Fruit fly (Drosophila melanogaster): ENCODE data around the gene Tim17b1.

Tim17b1 gene

dm6 chr3R:5283360-5283963 is 16.5 kb upstream of the Tim17b1 start (continued):
- TF ChIP-seq Met (GFP tag; optimal IDR thresholded peaks at IDR 0.05) (peak; percentile 90), CG8119 (GFP tag; IDR thresholded peaks at IDR 0.05) (peak; percentile 91), dsx (GFP tag; optimal IDR thresholded peaks at IDR 0.05; ENCODE audit: poor library complexity, severe bottlenecking) (peak; percentile 68), Lpt (GFP tag; optimal IDR thresholded peaks at IDR 0.05) (peak; percentile 86), eg (GFP tag; IDR thresholded peaks at IDR 0.05) (peak; percentile 83), CG10631 (GFP tag; optimal IDR thresholded peaks at IDR 0.05) (peak; percentile 89), lz (GFP tag; optimal IDR thresholded peaks at IDR 0.05) (peak; percentile 89), CG9139 (GFP tag; optimal IDR thresholded peaks at IDR 0.05) (peak; percentile 58), achi (GFP tag; optimal IDR thresholded peaks at IDR 0.05) (peak; percentile 88), fd85E (GFP tag; optimal IDR thresholded peaks at IDR 0.05) (peak; percentile 33), CG11902 (GFP tag; optimal IDR thresholded peaks at IDR 0.05) (peak; percentile 70), CG6808 (GFP tag; optimal IDR thresholded peaks at IDR 0.05) (peak; percentile 82), CG11294 (GFP tag; IDR thresholded peaks at IDR 0.05) (peak; percentile 76), spab (GFP tag; optimal IDR thresholded peaks at IDR 0.05) (peak; percentile 81)

- TF ChIP-seq CG32006 (GFP tag; optimal IDR thresholded peaks at IDR 0.05) (no peak), CG34406 (GFP tag; optimal IDR thresholded peaks at IDR 0.05) (no peak), Blimp-1 (GFP tag; optimal IDR thresholded peaks at IDR 0.05) (no peak), CG4318 (GFP tag; optimal IDR thresholded peaks at IDR 0.05) (no peak)
Measured at dm6 chr3R:5285937-5286336, 14.0 kb upstream of the Tim17b1 start.

- TF ChIP-seq Lpt (GFP tag; optimal IDR thresholded peaks at IDR 0.05) (peak; percentile 38), Hr38 (GFP tag; optimal IDR thresholded peaks at IDR 0.05) (no peak), Sox102F (GFP tag; optimal IDR thresholded peaks at IDR 0.05) (no peak), CG8119 (GFP tag; IDR thresholded peaks at IDR 0.05) (0 out of 3 replicates have a peak, but pooled peaks have one; percentile 25), topi (GFP tag; optimal IDR thresholded peaks at IDR 0.05) (no peak), achi (GFP tag; optimal IDR thresholded peaks at IDR 0.05) (no peak), CG6854 (GFP tag; optimal IDR thresholded peaks at IDR 0.05) (no peak), spab (GFP tag; optimal IDR thresholded peaks at IDR 0.05) (no peak), Smox (GFP tag; optimal IDR thresholded peaks at IDR 0.05) (no peak), svp (GFP tag) (peak; percentile 86), salr (GFP tag; optimal IDR thresholded peaks at IDR 0.05) (no peak), CG10669 (GFP tag; optimal IDR thresholded peaks at IDR 0.05) (no peak), Ets96B (tag; optimal IDR thresholded peaks at IDR 0.05) (no peak)
Measured at dm6 chr3R:5286918-5287636, 12.9 kb upstream of the Tim17b1 start.

- no peak for TF ChIP-seq CG9139 (GFP tag; optimal IDR thresholded peaks at IDR 0.05)
- TF ChIP-seq svp (GFP tag), result peak; percentile 63
Measured at dm6 chr3R:5287965-5288364, 12.0 kb upstream of the Tim17b1 start.

DNA sequence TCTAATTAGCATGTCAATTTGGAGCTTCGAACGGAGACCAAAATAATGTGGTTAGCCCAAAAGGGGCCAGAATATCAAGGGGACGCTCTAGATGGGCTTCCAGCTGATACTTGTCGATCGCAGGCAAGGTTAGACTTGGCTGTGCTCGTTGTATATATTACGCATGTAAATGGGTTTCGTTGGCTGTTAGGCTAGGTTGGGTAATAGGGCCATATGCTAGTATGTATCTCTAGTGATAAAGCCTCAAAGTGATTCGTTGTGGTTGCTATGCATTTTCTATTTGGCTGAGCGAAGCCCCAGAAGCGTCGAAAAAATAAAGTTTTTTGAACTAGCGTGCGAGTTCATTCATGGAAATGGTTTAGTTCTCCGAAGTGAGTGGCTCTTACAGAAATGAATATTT is 9.2 kb upstream of the Tim17b1 start:
- TF ChIP-seq CG10631 (GFP tag; optimal IDR thresholded peaks at IDR 0.05) (no peak), CG6276 (GFP tag; optimal IDR thresholded peaks at IDR 0.05) (no peak), CG8319 (GFP tag; optimal IDR thresholded peaks at IDR 0.05) (no peak), svp (GFP tag) (no peak), lz (GFP tag; optimal IDR thresholded peaks at IDR 0.05) (no peak), Sox102F (GFP tag; optimal IDR thresholded peaks at IDR 0.05) (no peak), CG6808 (GFP tag; optimal IDR thresholded peaks at IDR 0.05) (no peak), pdm3 (GFP tag; optimal IDR thresholded peaks at IDR 0.05) (no peak), Sox14 (GFP tag; optimal IDR thresholded peaks at IDR 0.05) (no peak)
